Fruit fly (Drosophila melanogaster): Measurements from ENCODE around the gene CG31407.

The CG31407 gene

dm6 chr3R:10039188-10039587, 14.2 kb upstream of the CG31407 start:
- no peak for TF ChIP-seq yki (optimal IDR thresholded peaks at IDR 0.05)
- no peak for TF ChIP-seq lab (GFP tag; optimal IDR thresholded peaks at IDR 0.05)
- TF ChIP-seq CG4424 (GFP tag; optimal IDR thresholded peaks at IDR 0.05), result no peak
- TF ChIP-seq h (optimal IDR thresholded peaks at IDR 0.05), result no peak
- no peak for TF ChIP-seq CG8290 (GFP tag; optimal IDR thresholded peaks at IDR 0.05)
- TF ChIP-seq CG8290 (tag; optimal IDR thresholded peaks at IDR 0.05), result no peak
- no peak for TF ChIP-seq hkb (optimal IDR thresholded peaks at IDR 0.05)
- no peak for TF ChIP-seq hkb (GFP tag; IDR thresholded peaks at IDR 0.05)
- TF ChIP-seq Myb (GFP tag; optimal IDR thresholded peaks at IDR 0.05), result no peak
- no peak for TF ChIP-seq wor (GFP tag; IDR thresholded peaks at IDR 0.05)
- no peak for TF ChIP-seq tio (GFP tag; optimal IDR thresholded peaks at IDR 0.05)
- TF ChIP-seq Atf6 (GFP tag; IDR thresholded peaks at IDR 0.05), result no peak
- TF ChIP-seq btn (GFP tag; optimal IDR thresholded peaks at IDR 0.05), result no peak
- TF ChIP-seq CG14014 (GFP tag; IDR thresholded peaks at IDR 0.05), result no peak
- no peak for TF ChIP-seq CG16863 (GFP tag; optimal IDR thresholded peaks at IDR 0.05)
- no peak for TF ChIP-seq Neu2 (GFP tag; optimal IDR thresholded peaks at IDR 0.05; ENCODE audit: borderline replicate concordance)
- no peak for TF ChIP-seq Sry-β (GFP tag; optimal IDR thresholded peaks at IDR 0.05)

dm6 chr3R:10035765-10036164, 10.8 kb upstream of the CG31407 start:
- no peak for TF ChIP-seq chinmo (GFP tag; IDR thresholded peaks at IDR 0.05; ENCODE audit: partially characterized antibody)
- no peak for TF ChIP-seq tgo (GFP tag; IDR thresholded peaks at IDR 0.05)
- no peak for TF ChIP-seq wdn (GFP tag; IDR thresholded peaks at IDR 0.05)
- TF ChIP-seq Ptx1 (GFP tag; IDR thresholded peaks at IDR 0.05), result no peak
- no peak for TF ChIP-seq crp (GFP tag; optimal IDR thresholded peaks at IDR 0.05)
- TF ChIP-seq CG7987 (GFP tag; optimal IDR thresholded peaks at IDR 0.05), result peak; percentile 8
- no peak for TF ChIP-seq chif (GFP tag; optimal IDR thresholded peaks at IDR 0.05)
- peak; percentile 36 for TF ChIP-seq Med (GFP tag)
- no peak for TF ChIP-seq NK7.1 (GFP tag; optimal IDR thresholded peaks at IDR 0.05)
- TF ChIP-seq toy (GFP tag; IDR thresholded peaks at IDR 0.05), result no peak
- peak in 1 of 2 experiments; percentile 59 for TF ChIP-seq Pdp1 (GFP tag; optimal IDR thresholded peaks at IDR 0.05)
- no peak for TF ChIP-seq fd3F (GFP tag; optimal IDR thresholded peaks at IDR 0.05)
- TF ChIP-seq CG2199 (GFP tag; IDR thresholded peaks at IDR 0.05), result 0 out of 3 replicates have a peak, but pooled peaks have one; percentile 19
- peak; percentile 29 for TF ChIP-seq CG18599 (GFP tag; optimal IDR thresholded peaks at IDR 0.05)
- TF ChIP-seq GATAe (GFP tag; conservative IDR thresholded peaks at IDR 0.05), result peak; percentile 71
- TF ChIP-seq Trl (optimal IDR thresholded peaks at IDR 0.05), result no peak
- no peak for TF ChIP-seq Trl (GFP tag; optimal IDR thresholded peaks at IDR 0.05)
- TF ChIP-seq CG14014 (GFP tag; IDR thresholded peaks at IDR 0.05), result no peak
- no peak for TF ChIP-seq fd64A (GFP tag; optimal IDR thresholded peaks at IDR 0.05)
- TF ChIP-seq CG9817 (tag; optimal IDR thresholded peaks at IDR 0.05), result no peak
- no peak for TF ChIP-seq lov (optimal IDR thresholded peaks at IDR 0.05)
- TF ChIP-seq lov (GFP tag; IDR thresholded peaks at IDR 0.05), result no peak
- no peak for TF ChIP-seq bab2 (GFP tag; optimal IDR thresholded peaks at IDR 0.05)
- TF ChIP-seq sug (tag; optimal IDR thresholded peaks at IDR 0.05), result peak; percentile 90
- no peak for TF ChIP-seq ssp (GFP tag; IDR thresholded peaks at IDR 0.05)
- TF ChIP-seq exex (tag; optimal IDR thresholded peaks at IDR 0.05), result peak; percentile 97
- no peak for TF ChIP-seq gcm (GFP tag; optimal IDR thresholded peaks at IDR 0.05)
- TF ChIP-seq MTF-1 (GFP tag; optimal IDR thresholded peaks at IDR 0.05; ENCODE audit: borderline replicate concordance), result no peak
- no peak for TF ChIP-seq z (GFP tag; IDR thresholded peaks at IDR 0.05)
- peak; percentile 1 for TF ChIP-seq HmgZ (tag; optimal IDR thresholded peaks at IDR 0.05)
- peak; percentile 14 for TF ChIP-seq CG12769 (tag; optimal IDR thresholded peaks at IDR 0.05)
- no peak for TF ChIP-seq sna (GFP tag; IDR thresholded peaks at IDR 0.05; ENCODE audit: partially characterized antibody)
- TF ChIP-seq esg (GFP tag; conservative IDR thresholded peaks at IDR 0.05), result no peak
- TF ChIP-seq dpn (GFP tag; optimal IDR thresholded peaks at IDR 0.05), result no peak
- peak; percentile 74 for TF ChIP-seq lab (GFP tag; optimal IDR thresholded peaks at IDR 0.05)
- TF ChIP-seq CG33557 (GFP tag; optimal IDR thresholded peaks at IDR 0.05), result no peak
- TF ChIP-seq CG15269 (tag; optimal IDR thresholded peaks at IDR 0.05), result no peak
- TF ChIP-seq Dp (GFP tag; optimal IDR thresholded peaks at IDR 0.05), result no peak

Data from whole organism, embryonic.